Worm (Caenorhabditis elegans) whole organism, late embryonic: ENCODE measurements around the gene npp-5.

ENCODE experiments used
- C08G9.2 ChIP-seq: sonication (generic microtip); optimal IDR thresholded peaks from 2 replicates; lab custom pipeline; 2016; ENCODE audit warnings: mild to moderate bottlenecking, missing genetic modification characterization, moderate library complexity, missing compliant biosample characterization
- Y22D7AL.16 ChIP-seq: sonication (generic microtip); optimal IDR thresholded peaks from 2 replicates; lab custom pipeline; 2016; ENCODE audit warnings: missing genetic modification characterization, missing compliant biosample characterization
- ahr-1 ChIP-seq: sonication (generic microtip); optimal IDR thresholded peaks from 2 replicates; lab custom pipeline; 2016; ENCODE audit warnings: missing genetic modification characterization, missing compliant biosample characterization
- ama-1 ChIP-seq: fragments of 150-350 bp; optimal IDR thresholded peaks from 2 replicates; lab custom pipeline; 2014
- ceh-14 ChIP-seq: sonication (generic microtip); optimal IDR thresholded peaks from 2 replicates; lab custom pipeline; 2016; ENCODE audit warnings: missing genotype, missing genetic modification characterization, missing compliant biosample characterization
- ceh-18 ChIP-seq: sonication (generic microtip); optimal IDR thresholded peaks from 2 replicates; lab custom pipeline; 2016; ENCODE audit warnings: missing genetic modification characterization, missing compliant biosample characterization
- ceh-19 ChIP-seq: fragments of 200-800 bp; sonication (Bioruptor generic); optimal IDR thresholded peaks from 2 replicates; lab custom pipeline; 2018; ENCODE audit warnings: mild to moderate bottlenecking, missing genetic modification characterization, missing compliant biosample characterization
- ceh-2 ChIP-seq: sonication (generic microtip); optimal IDR thresholded peaks from 2 replicates; lab custom pipeline; 2016; ENCODE audit warnings: missing genotype, missing genetic modification characterization, missing compliant biosample characterization
- ceh-24 ChIP-seq: sonication (generic microtip); optimal IDR thresholded peaks from 2 replicates; lab custom pipeline; 2016; ENCODE audit warnings: mild to moderate bottlenecking, missing genetic modification characterization, missing compliant biosample characterization
- ceh-31 ChIP-seq: sonication (generic microtip); optimal IDR thresholded peaks from 2 replicates; lab custom pipeline; 2016; ENCODE audit warnings: missing genetic modification characterization, missing compliant biosample characterization
- ceh-9 ChIP-seq: sonication (generic microtip); optimal IDR thresholded peaks from 2 replicates; lab custom pipeline; 2016; ENCODE audit warnings: mild to moderate bottlenecking, missing genetic modification characterization, inconsistent platforms, missing compliant biosample characterization
- che-1 ChIP-seq: sonication (generic microtip); optimal IDR thresholded peaks from 2 replicates; lab custom pipeline; 2016; ENCODE audit warnings: mild to moderate bottlenecking, missing genetic modification characterization, missing compliant biosample characterization
- dmd-4 ChIP-seq: sonication (generic microtip); optimal IDR thresholded peaks from 2 replicates; lab custom pipeline; 2016; ENCODE audit warnings: borderline replicate concordance, missing genetic modification characterization, missing compliant biosample characterization
- elt-2 ChIP-seq: sonication (generic microtip); optimal IDR thresholded peaks from 2 replicates; lab custom pipeline; 2016; ENCODE audit warnings: missing genetic modification reagents, missing genetic modification characterization, missing compliant biosample characterization
- ets-4 ChIP-seq: sonication (generic microtip); optimal IDR thresholded peaks from 2 replicates; lab custom pipeline; 2016; ENCODE audit warnings: missing genetic modification characterization, missing compliant biosample characterization
- fax-1 ChIP-seq: sonication (generic microtip); optimal IDR thresholded peaks from 2 replicates; lab custom pipeline; 2016; ENCODE audit warnings: missing genotype, missing genetic modification characterization, missing compliant biosample characterization
- fkh-10 ChIP-seq: fragments of 150-350 bp; optimal IDR thresholded peaks from 2 replicates; lab custom pipeline; 2014; ENCODE audit warnings: missing biosample characterization, missing genetic modification reagents, missing genetic modification characterization
- hlh-15 ChIP-seq: sonication (generic microtip); optimal IDR thresholded peaks from 2 replicates; lab custom pipeline; 2016; ENCODE audit warnings: missing genetic modification characterization, missing compliant biosample characterization
- hlh-30 ChIP-seq: sonication (generic microtip); optimal IDR thresholded peaks from 2 replicates; lab custom pipeline; 2017; ENCODE audit warnings: antibody characterized with exemption, missing genetic modification characterization, missing compliant biosample characterization; ENCODE audit not compliant: insufficient read depth
- hlh-6 ChIP-seq: sonication (generic microtip); optimal IDR thresholded peaks from 2 replicates; lab custom pipeline; 2016; ENCODE audit warnings: missing genotype, missing genetic modification characterization, missing compliant biosample characterization
- lim-6 ChIP-seq: sonication (generic microtip); optimal IDR thresholded peaks from 2 replicates; lab custom pipeline; 2016; ENCODE audit warnings: missing genetic modification characterization, missing compliant biosample characterization
- lin-11 ChIP-seq: fragments of 200-800 bp; sonication (Bioruptor generic); optimal IDR thresholded peaks from 2 replicates; lab custom pipeline; 2018; ENCODE audit warnings: mild to moderate bottlenecking, missing genetic modification characterization, missing compliant biosample characterization
- nfya-1 ChIP-seq: sonication (generic microtip); optimal IDR thresholded peaks from 2 replicates; lab custom pipeline; 2017; ENCODE audit warnings: missing genetic modification characterization, mild to moderate bottlenecking, missing compliant biosample characterization, antibody characterized with exemption, moderate library complexity
- npax-4 ChIP-seq: sonication (generic microtip); optimal IDR thresholded peaks from 2 replicates; lab custom pipeline; 2016; ENCODE audit warnings: missing genetic modification characterization, missing compliant biosample characterization
- odd-2 ChIP-seq: sonication (generic microtip); optimal IDR thresholded peaks from 2 replicates; lab custom pipeline; 2017; ENCODE audit warnings: antibody characterized with exemption, mild to moderate bottlenecking, missing genetic modification characterization, missing compliant biosample characterization
- pax-1 ChIP-seq: fragments of 150-350 bp; optimal IDR thresholded peaks from 2 replicates; lab custom pipeline; 2014; ENCODE audit warnings: missing biosample characterization, missing genetic modification characterization
- pqm-1 ChIP-seq: sonication (generic microtip); optimal IDR thresholded peaks from 2 replicates; lab custom pipeline; 2016; ENCODE audit warnings: missing genetic modification characterization, missing compliant biosample characterization
- ref-2 ChIP-seq: sonication (generic microtip); optimal IDR thresholded peaks from 2 replicates; lab custom pipeline; 2016; ENCODE audit warnings: missing genetic modification characterization, missing compliant biosample characterization
- sdc-2 ChIP-seq: sonication (generic microtip); optimal IDR thresholded peaks from 2 replicates; lab custom pipeline; 2016; ENCODE audit warnings: missing genotype, missing genetic modification characterization, missing compliant biosample characterization
- sox-2 ChIP-seq: fragments of 200-800 bp; sonication (Bioruptor generic); IDR thresholded peaks from 2 replicates; pipeline ENCODE4 v1.3.6; 2022; ENCODE audit warnings: missing genetic modification reagents, missing genetic modification characterization, missing compliant biosample characterization
- sox-4 ChIP-seq: sonication (generic microtip); optimal IDR thresholded peaks from 2 replicates; lab custom pipeline; 2017; ENCODE audit warnings: mild to moderate bottlenecking, missing genetic modification characterization, inconsistent platforms, missing compliant biosample characterization
- syd-9 ChIP-seq: sonication (generic microtip); optimal IDR thresholded peaks from 2 replicates; lab custom pipeline; 2016; ENCODE audit warnings: mild to moderate bottlenecking, missing genetic modification characterization, moderate library complexity, missing compliant biosample characterization
- tbx-2 ChIP-seq: sonication (generic microtip); optimal IDR thresholded peaks from 2 replicates; lab custom pipeline; 2016; ENCODE audit warnings: missing genetic modification characterization, missing compliant biosample characterization
- unc-3 ChIP-seq, 2 experiments: fragments of 200-800 bp in 1 of 2; sonication (Bioruptor generic) in 1 of 2; sonication (generic microtip) in 1 of 2; conservative IDR thresholded peaks in 1 of 2; optimal IDR thresholded peaks in 1 of 2; 2 replicates each; pipeline versions ENCODE4 v1.3.6 to Lab custom; 2016 to 2022; ENCODE audit warnings: missing compliant biosample characterization in 2 of 2, missing genetic modification characterization in 2 of 2, missing genetic modification reagents in 1 of 2
- unc-42 ChIP-seq: sonication (generic microtip); optimal IDR thresholded peaks from 2 replicates; lab custom pipeline; 2016; ENCODE audit warnings: missing genotype, missing genetic modification characterization, missing compliant biosample characterization
- unc-86 ChIP-seq: sonication (generic microtip); optimal IDR thresholded peaks from 2 replicates; lab custom pipeline; 2016; ENCODE audit warnings: missing genetic modification characterization, missing compliant biosample characterization

The npp-5 gene

ce11 chrII:11632689-11633088 is 33.1 kb upstream of the npp-5 start:
- TF ChIP-seq ceh-19 (GFP tag; lab: Kevin White, UChicago), result no peak
- TF ChIP-seq C08G9.2 (tag; lab: Kevin White, UChicago), result no peak
- no peak for TF ChIP-seq hlh-30 (tag; lab: Kevin White, UChicago)
- TF ChIP-seq odd-2 (tag; lab: Kevin White, UChicago), result no peak
- TF ChIP-seq tbx-2, result peak; percentile 58
- TF ChIP-seq unc-3 (GFP tag; conservative IDR thresholded peaks at IDR 0.05; lab: Robert Waterston, UW), result no peak
- TF ChIP-seq unc-3 (tag; optimal IDR thresholded peaks at IDR 0.05; lab: Kevin White, UChicago), result no peak
- no peak for TF ChIP-seq ceh-9
- TF ChIP-seq elt-2 (tag; lab: Kevin White, UChicago), result peak; percentile 3
- peak; percentile 26 for TF ChIP-seq syd-9 (tag; lab: Kevin White, UChicago)
- peak; percentile 27 for TF ChIP-seq hlh-6 (tag; lab: Kevin White, UChicago)
- TF ChIP-seq ceh-31, result peak; percentile 27
- no peak for TF ChIP-seq ceh-14 (tag; lab: Kevin White, UChicago)
- no peak for TF ChIP-seq ets-4 (tag; lab: Kevin White, UChicago)
- TF ChIP-seq sox-2 (GFP tag; lab: Robert Waterston, UW), result no peak
- TF ChIP-seq pqm-1 (tag; lab: Kevin White, UChicago), result no peak
- peak; percentile 17 for TF ChIP-seq nfya-1
- peak; percentile 19 for TF ChIP-seq sdc-2 (tag; lab: Kevin White, UChicago)
- no peak for TF ChIP-seq ceh-2 (tag; lab: Kevin White, UChicago)
- peak; percentile 19 for TF ChIP-seq ref-2 (tag; lab: Kevin White, UChicago)
- no peak for TF ChIP-seq dmd-4
- TF ChIP-seq ama-1 (lab: Kevin White, UChicago), result no peak
- TF ChIP-seq, all 69 proteins: peak for 8

DNA sequence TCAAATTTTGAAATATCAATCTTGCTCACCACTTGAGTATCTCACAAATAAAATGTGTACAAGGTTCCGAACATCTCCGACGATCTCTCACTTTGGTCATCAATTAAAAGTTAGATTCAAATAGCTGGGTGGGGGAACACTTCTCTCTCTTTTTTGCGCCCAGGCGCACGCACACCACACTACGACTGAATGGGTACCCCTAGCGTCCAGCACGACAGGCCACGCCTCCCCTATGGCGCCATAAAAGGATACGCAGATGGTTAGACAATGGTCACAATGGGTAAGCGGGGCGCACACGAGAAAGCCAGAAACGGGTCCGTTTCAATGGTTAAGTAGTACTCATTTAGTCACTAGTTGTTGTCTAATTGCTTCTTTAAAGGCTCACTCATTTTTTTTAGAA is 30.3 kb upstream of the npp-5 start:
- TF ChIP-seq npax-4 (tag; lab: Kevin White, UChicago), result no peak

DNA sequence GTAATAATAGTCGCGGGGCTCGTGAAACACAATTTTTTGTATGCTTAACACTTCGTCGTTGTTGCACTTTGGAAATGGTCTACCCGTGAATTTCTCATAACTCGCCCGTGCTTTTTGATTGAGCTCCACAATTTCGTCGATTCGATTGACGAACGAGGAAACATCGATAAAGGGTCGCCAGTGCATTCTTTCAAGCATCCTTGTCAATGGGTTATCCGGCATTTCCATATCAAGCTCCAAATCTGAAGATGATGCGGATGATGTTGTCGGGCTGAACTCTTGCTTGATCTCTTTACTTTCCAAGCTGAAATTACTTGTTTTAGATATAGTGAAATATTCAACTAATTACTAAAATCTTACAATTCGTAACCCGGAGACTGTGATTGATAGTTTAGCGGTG is 28.3 kb upstream of the npp-5 start:
- TF ChIP-seq lin-11 (no peak), fax-1 (tag; lab: Kevin White, UChicago) (no peak), sdc-2 (tag; lab: Kevin White, UChicago) (no peak), Y22D7AL.16 (tag; lab: Kevin White, UChicago) (no peak), unc-42 (no peak), che-1 (tag; lab: Kevin White, UChicago) (no peak)

DNA sequence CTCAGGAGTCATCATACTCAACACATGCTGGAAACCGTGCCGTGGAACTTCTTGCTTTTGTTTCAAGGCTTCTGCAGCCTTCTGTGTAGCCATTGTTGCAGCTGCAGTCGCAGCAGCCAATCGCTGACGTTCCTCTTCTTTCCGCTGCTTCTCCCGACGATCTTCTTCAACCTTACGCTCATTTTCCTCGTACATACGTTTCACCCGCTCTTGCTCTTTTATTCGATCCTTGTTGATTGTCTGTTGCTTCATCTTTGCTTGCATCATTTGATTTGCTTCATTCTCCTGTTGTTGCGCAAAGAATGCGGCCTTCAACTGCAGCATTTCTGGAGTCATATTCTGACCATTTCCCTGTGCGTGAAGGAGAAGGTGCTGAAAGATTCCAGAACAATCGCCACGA is 23.0 kb upstream of the npp-5 start:
- no peak for TF ChIP-seq lim-6
- TF ChIP-seq lin-11, result no peak
- no peak for TF ChIP-seq ceh-31
- no peak for TF ChIP-seq hlh-15
- no peak for TF ChIP-seq ceh-18 (tag; lab: Kevin White, UChicago)
- no peak for TF ChIP-seq nfya-1
- TF ChIP-seq ahr-1 (tag; lab: Kevin White, UChicago), result no peak
- TF ChIP-seq sox-2 (GFP tag; lab: Robert Waterston, UW), result no peak
- TF ChIP-seq unc-86 (tag; lab: Kevin White, UChicago), result no peak
- TF ChIP-seq pax-1, result no peak
- no peak for TF ChIP-seq syd-9 (tag; lab: Kevin White, UChicago)
- no peak for TF ChIP-seq fkh-10 (GFP tag; lab: Kevin White, UChicago)
- no peak for TF ChIP-seq ceh-9

DNA sequence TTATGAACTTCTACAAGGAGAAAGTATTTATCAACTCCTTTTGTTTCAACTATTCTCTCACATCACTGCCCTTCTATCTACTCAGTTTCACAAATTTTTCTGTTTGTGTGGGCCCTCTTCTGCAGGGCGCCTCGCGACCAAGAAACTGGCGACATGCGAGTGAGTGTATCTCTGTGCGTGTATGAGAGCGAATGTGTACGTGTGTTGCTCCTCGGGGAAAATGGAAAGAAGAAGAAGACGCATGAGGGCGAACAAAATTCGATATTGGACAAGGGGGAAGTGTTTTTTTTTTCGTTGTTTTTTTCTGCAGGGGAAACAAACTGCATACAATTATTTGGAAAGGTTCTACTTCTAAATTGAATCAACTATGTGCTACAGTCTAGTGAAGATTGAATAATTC is 22.0 kb upstream of the npp-5 start:
- TF ChIP-seq ceh-24 (tag; lab: Kevin White, UChicago) (no peak), che-1 (tag; lab: Kevin White, UChicago) (no peak), elt-2 (tag; lab: Kevin White, UChicago) (no peak), sox-4 (tag; lab: Kevin White, UChicago) (no peak)
